Fruit fly (Drosophila melanogaster): ENCODE results near the gene Lip2.

The Lip2 gene

dm6 chr2L:10682197-10682596 lies 27.1 kb downstream of the Lip2 start:
- no peak for TF ChIP-seq Dll (optimal IDR thresholded peaks at IDR 0.05)
- TF ChIP-seq pan (optimal IDR thresholded peaks at IDR 0.05): no peak

dm6 chr2L:10681602-10682001 lies 27.7 kb downstream of the Lip2 start, which contains the start of gene CG17107:
Gene CG17107, plus strand, starts transcription at chr2L:10681902.
- TF ChIP-seq CG8478 (optimal IDR thresholded peaks at IDR 0.05): no peak
- TF ChIP-seq EcR (GFP tag; optimal IDR thresholded peaks at IDR 0.05): no peak
- TF ChIP-seq usp (GFP tag; optimal IDR thresholded peaks at IDR 0.05): no peak
- no peak for TF ChIP-seq Dll (optimal IDR thresholded peaks at IDR 0.05)
- TF ChIP-seq psq (optimal IDR thresholded peaks at IDR 0.05): no peak

dm6 chr2L:10680584-10681080 lies 28.6 kb downstream of the Lip2 start, which contains the start of gene CG17105:
Gene CG17105, plus strand, starts transcription at chr2L:10681030.
- TF ChIP-seq pan (optimal IDR thresholded peaks at IDR 0.05) (no peak), psq (optimal IDR thresholded peaks at IDR 0.05) (no peak), usp (GFP tag; optimal IDR thresholded peaks at IDR 0.05) (no peak), Dll (optimal IDR thresholded peaks at IDR 0.05) (no peak), CG8478 (optimal IDR thresholded peaks at IDR 0.05) (no peak)

- TF ChIP-seq EcR (GFP tag; optimal IDR thresholded peaks at IDR 0.05) (no peak), usp (GFP tag; optimal IDR thresholded peaks at IDR 0.05) (no peak), psq (optimal IDR thresholded peaks at IDR 0.05) (no peak), Dll (optimal IDR thresholded peaks at IDR 0.05) (no peak), CG8478 (optimal IDR thresholded peaks at IDR 0.05) (no peak), pan (optimal IDR thresholded peaks at IDR 0.05) (no peak)
Measured at dm6 chr2L:10679568-10679967, 29.7 kb downstream of the Lip2 start.

- no peak for TF ChIP-seq pan (optimal IDR thresholded peaks at IDR 0.05)
- TF ChIP-seq Dll (optimal IDR thresholded peaks at IDR 0.05): no peak
- no peak for TF ChIP-seq usp (GFP tag; optimal IDR thresholded peaks at IDR 0.05)
- TF ChIP-seq CG8478 (optimal IDR thresholded peaks at IDR 0.05): no peak
- TF ChIP-seq EcR (GFP tag; optimal IDR thresholded peaks at IDR 0.05): no peak
- TF ChIP-seq psq (optimal IDR thresholded peaks at IDR 0.05): no peak
Measured at dm6 chr2L:10677715-10678088, 31.6 kb downstream of the Lip2 start.

- TF ChIP-seq EcR (GFP tag; optimal IDR thresholded peaks at IDR 0.05) (no peak), usp (GFP tag; optimal IDR thresholded peaks at IDR 0.05) (no peak), psq (optimal IDR thresholded peaks at IDR 0.05) (no peak), pan (optimal IDR thresholded peaks at IDR 0.05) (no peak), Dll (optimal IDR thresholded peaks at IDR 0.05) (no peak), CG8478 (optimal IDR thresholded peaks at IDR 0.05) (no peak)
Measured at dm6 chr2L:10676933-10677714, 32.1 kb downstream of the Lip2 start, which contains the start of gene CG17104. Gene CG17104, plus strand, starts transcription at chr2L:10677198.

- TF ChIP-seq psq (optimal IDR thresholded peaks at IDR 0.05) (no peak), usp (GFP tag; optimal IDR thresholded peaks at IDR 0.05) (no peak), CG8478 (optimal IDR thresholded peaks at IDR 0.05) (no peak), pan (optimal IDR thresholded peaks at IDR 0.05) (no peak), Dll (optimal IDR thresholded peaks at IDR 0.05) (no peak), EcR (GFP tag; optimal IDR thresholded peaks at IDR 0.05) (no peak)
Measured at dm6 chr2L:10672989-10673388, 36.3 kb downstream of the Lip2 start.

dm6 chr2L:10671530-10671929 lies 37.7 kb downstream of the Lip2 start:
- TF ChIP-seq CG8478 (optimal IDR thresholded peaks at IDR 0.05) (no peak), usp (GFP tag; optimal IDR thresholded peaks at IDR 0.05) (no peak), Dll (optimal IDR thresholded peaks at IDR 0.05) (no peak), EcR (GFP tag; optimal IDR thresholded peaks at IDR 0.05) (no peak), psq (optimal IDR thresholded peaks at IDR 0.05) (no peak), pan (optimal IDR thresholded peaks at IDR 0.05) (no peak)

- TF ChIP-seq usp (GFP tag; optimal IDR thresholded peaks at IDR 0.05): no peak
- TF ChIP-seq pan (optimal IDR thresholded peaks at IDR 0.05): no peak
- no peak for TF ChIP-seq Dll (optimal IDR thresholded peaks at IDR 0.05)
- no peak for TF ChIP-seq EcR (GFP tag; optimal IDR thresholded peaks at IDR 0.05)
- TF ChIP-seq CG8478 (optimal IDR thresholded peaks at IDR 0.05): no peak
- no peak for TF ChIP-seq psq (optimal IDR thresholded peaks at IDR 0.05)
Measured at dm6 chr2L:10665603-10666002, 43.6 kb downstream of the Lip2 start.

dm6 chr2L:10661490-10662240 lies 47.6 kb downstream of the Lip2 start, which contains the start of gene CG31871:
Gene CG31871, plus strand, starts transcription at chr2L:10662081.
- TF ChIP-seq CG8478 (optimal IDR thresholded peaks at IDR 0.05): no peak
- no peak for TF ChIP-seq pan (optimal IDR thresholded peaks at IDR 0.05)
- no peak for TF ChIP-seq psq (optimal IDR thresholded peaks at IDR 0.05)
- no peak for TF ChIP-seq usp (GFP tag; optimal IDR thresholded peaks at IDR 0.05)
- no peak for TF ChIP-seq Dll (optimal IDR thresholded peaks at IDR 0.05)
- no peak for TF ChIP-seq EcR (GFP tag; optimal IDR thresholded peaks at IDR 0.05)

dm6 chr2L:10657981-10658380 lies 51.3 kb downstream of the Lip2 start, which contains the start of gene CG45690:
Gene CG45690, plus strand, starts transcription at chr2L:10658281.
- no peak for TF ChIP-seq psq (optimal IDR thresholded peaks at IDR 0.05)
- no peak for TF ChIP-seq CG8478 (optimal IDR thresholded peaks at IDR 0.05)
- no peak for TF ChIP-seq Dll (optimal IDR thresholded peaks at IDR 0.05)
- TF ChIP-seq usp (GFP tag; optimal IDR thresholded peaks at IDR 0.05): no peak
- no peak for TF ChIP-seq EcR (GFP tag; optimal IDR thresholded peaks at IDR 0.05)
- no peak for TF ChIP-seq pan (optimal IDR thresholded peaks at IDR 0.05)

- TF ChIP-seq psq (optimal IDR thresholded peaks at IDR 0.05) (no peak), Dll (optimal IDR thresholded peaks at IDR 0.05) (no peak), EcR (GFP tag; optimal IDR thresholded peaks at IDR 0.05) (no peak), usp (GFP tag; optimal IDR thresholded peaks at IDR 0.05) (no peak), CG8478 (optimal IDR thresholded peaks at IDR 0.05) (no peak), pan (optimal IDR thresholded peaks at IDR 0.05) (no peak)
Measured at dm6 chr2L:10654520-10654919, 54.7 kb downstream of the Lip2 start.

Measured in whole organism.